Fruit fly (Drosophila melanogaster) whole organism: ENCODE results near the gene MnM.
A peak's percentile ranks its signal among the peaks of the same experiment; 100 is the strongest.

Experiments used
- CG8478 ChIP-seq: fragments of >200 bp; optimal IDR thresholded peaks from 2 replicates; lab custom pipeline; 2018; ENCODE audit warnings: inconsistent platforms
- Dll ChIP-seq: fragments of >200 bp; optimal IDR thresholded peaks from 2 replicates; lab custom pipeline; 2017
- EcR ChIP-seq, 2 experiments: fragments of >200 bp; optimal IDR thresholded peaks; 2 replicates each; lab custom pipeline; 2017; ENCODE audit warnings: missing biosample characterization in 2 of 2, missing genetic modification characterization in 2 of 2, missing genetic modification reagents in 2 of 2
- pan ChIP-seq: fragments of >200 bp; optimal IDR thresholded peaks from 2 replicates; lab custom pipeline; 2017
- psq ChIP-seq: fragments of >200 bp; optimal IDR thresholded peaks from 2 replicates; lab custom pipeline; 2017
- usp ChIP-seq: fragments of >200 bp; optimal IDR thresholded peaks from 2 replicates; lab custom pipeline; 2017; ENCODE audit warnings: missing biosample characterization, missing genetic modification characterization, mixed read lengths

The MnM gene

dm6 chr3L:3178530-3179096 lies at the start of gene MnM, which contains the start of gene Girdin:
Gene MnM, minus strand, starts transcription at chr3L:3178580.
Gene Girdin, plus strand, starts transcription at chr3L:3178930.
- TF ChIP-seq CG8478 (no peak), usp (GFP tag; lab: Kevin White, UChicago) (no peak), Dll (lab: Kevin White, UChicago) (no peak), pan (no peak), EcR (GFP tag; optimal IDR thresholded peaks at IDR 0.05; lab: Kevin White, UChicago) (no peak), psq (no peak)

- no peak for TF ChIP-seq usp (GFP tag; lab: Kevin White, UChicago)
- no peak for TF ChIP-seq EcR (GFP tag; optimal IDR thresholded peaks at IDR 0.05; lab: Kevin White, UChicago)
- no peak for TF ChIP-seq pan
- TF ChIP-seq Dll (lab: Kevin White, UChicago), result no peak
- TF ChIP-seq CG8478, result no peak
- TF ChIP-seq psq, result no peak
These were observed 48.0 kb upstream of the MnM start for dm6 chr3L:3226458-3226783.

- TF ChIP-seq CG8478 (peak; percentile 53), Dll (lab: Kevin White, UChicago) (peak; percentile 99), pan (no peak), psq (no peak)
These were observed 47.5 kb upstream of the MnM start for dm6 chr3L:3225769-3226457.

dm6 chr3L:3224740-3225719 lies 46.6 kb upstream of the MnM start, which contains the start of gene Larp4B:
Gene Larp4B, plus strand, starts transcription at chr3L:3224838.
- TF ChIP-seq Dll (lab: Kevin White, UChicago) (no peak), CG8478 (no peak), EcR (GFP tag; optimal IDR thresholded peaks at IDR 0.05; lab: Kevin White, UChicago) (no peak), psq (no peak), usp (GFP tag; lab: Kevin White, UChicago) (no peak), pan (no peak)

- TF ChIP-seq psq, result no peak
- no peak for TF ChIP-seq pan
- no peak for TF ChIP-seq Dll (lab: Kevin White, UChicago)
- TF ChIP-seq CG8478, result no peak
- TF ChIP-seq EcR (GFP tag; optimal IDR thresholded peaks at IDR 0.05; lab: Kevin White, UChicago), result no peak
- no peak for TF ChIP-seq usp (GFP tag; lab: Kevin White, UChicago)
These were observed 45.1 kb upstream of the MnM start for dm6 chr3L:3223390-3223914.

dm6 chr3L:3222643-3223389 lies 44.4 kb upstream of the MnM start, which contains the start of the genes RpL28 and eIF1:
Gene RpL28, minus strand, starts transcription at chr3L:3222960.
Gene eIF1, plus strand, starts transcription at chr3L:3223341.
- TF ChIP-seq psq (no peak), EcR (GFP tag; optimal IDR thresholded peaks at IDR 0.05; lab: Kevin White, UChicago) (no peak), usp (GFP tag; lab: Kevin White, UChicago) (no peak), pan (no peak), CG8478 (no peak), Dll (lab: Kevin White, UChicago) (no peak)

dm6 chr3L:3218859-3219258 lies 40.5 kb upstream of the MnM start, which contains the start of the genes hob and nSMase:
Gene hob, minus strand, starts transcription at chr3L:3218920.
Gene nSMase, plus strand, starts transcription at chr3L:3219156.
- TF ChIP-seq usp (GFP tag; lab: Kevin White, UChicago), result no peak
- TF ChIP-seq EcR (GFP tag; optimal IDR thresholded peaks at IDR 0.05; lab: Kevin White, UChicago), result no peak
- TF ChIP-seq pan, result no peak
- no peak for TF ChIP-seq Dll (lab: Kevin White, UChicago)
- no peak for TF ChIP-seq CG8478
- no peak for TF ChIP-seq psq

- TF ChIP-seq Dll (lab: Kevin White, UChicago) (no peak), CG8478 (no peak), usp (GFP tag; lab: Kevin White, UChicago) (no peak)
These were observed 30.5 kb upstream of the MnM start, which contains the start of the genes CG32269 and CG32270 for dm6 chr3L:3208895-3209294. Gene CG32269, minus strand, starts transcription at chr3L:3208985. Gene CG32270, minus strand, starts transcription at chr3L:3208985.

dm6 chr3L:3206263-3206662 lies 27.9 kb upstream of the MnM start, which contains the start of gene CG33160:
Gene CG33160, minus strand, starts transcription at chr3L:3206363.
- TF ChIP-seq CG8478 (no peak), Dll (lab: Kevin White, UChicago) (no peak), psq (no peak), usp (GFP tag; lab: Kevin White, UChicago) (no peak), EcR (GFP tag; optimal IDR thresholded peaks at IDR 0.05; lab: Kevin White, UChicago) (no peak), pan (no peak)

- no peak for TF ChIP-seq Dll (lab: Kevin White, UChicago)
- TF ChIP-seq CG8478, result no peak
- TF ChIP-seq usp (GFP tag; lab: Kevin White, UChicago), result no peak
- TF ChIP-seq psq, result no peak
- no peak for TF ChIP-seq EcR (GFP tag; optimal IDR thresholded peaks at IDR 0.05; lab: Kevin White, UChicago)
- TF ChIP-seq pan, result no peak
These were observed 27.0 kb upstream of the MnM start, which contains the start of gene CG32277 for dm6 chr3L:3205349-3205748. Gene CG32277, minus strand, starts transcription at chr3L:3205449.

- TF ChIP-seq psq (no peak), Dll (lab: Kevin White, UChicago) (no peak), usp (GFP tag; lab: Kevin White, UChicago) (no peak), pan (no peak), EcR (GFP tag; optimal IDR thresholded peaks at IDR 0.05; lab: Kevin White, UChicago) (no peak), CG8478 (no peak)
These were observed 26.0 kb upstream of the MnM start, which contains the start of gene CG33159 for dm6 chr3L:3204348-3204747. Gene CG33159, minus strand, starts transcription at chr3L:3204448.
